Worm (Caenorhabditis elegans): ENCODE data around the gene Y19D2B.2.
"Not testable (repeated sequence)": the region's sequence is repeated elsewhere in the genome, so short reads cannot be mapped to it uniquely, and the experiment has no call there.

Gene Y19D2B.2

DNA sequence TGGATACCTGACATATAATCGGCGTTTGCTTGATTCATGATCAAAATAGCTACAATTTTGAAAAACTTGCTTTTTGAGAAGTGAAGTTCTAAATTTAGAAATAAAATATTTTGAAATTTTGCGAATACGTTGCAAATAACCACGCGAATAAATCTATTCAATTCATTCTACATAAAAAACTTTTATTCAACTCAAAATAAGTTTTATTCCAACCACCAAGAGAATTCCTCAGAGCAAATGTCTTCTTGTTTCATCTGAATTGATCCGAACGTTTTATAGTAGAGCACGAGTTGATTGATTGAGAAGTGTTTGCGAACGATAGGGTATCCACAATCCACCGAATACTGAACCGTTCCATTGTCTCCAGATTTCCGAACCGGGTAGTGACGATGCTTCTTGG is 8.3 kb upstream of the Y19D2B.2 start, which contains the start of gene F44F4.9:
F44F4.9 (minus strand) TSS at position 101 of the 400 bp plus-strand sequence.
- no peak for TF ChIP-seq sea-1 (GFP tag; conservative IDR thresholded peaks at IDR 0.05)
- TF ChIP-seq tbx-11 (GFP tag; IDR thresholded peaks at IDR 0.05) = no peak
- no peak for TF ChIP-seq flt-1 (GFP tag; IDR thresholded peaks at IDR 0.05)
- TF ChIP-seq F13C5.2 (tag; optimal IDR thresholded peaks at IDR 0.05) = no peak
- TF ChIP-seq B0310.2 (tag; optimal IDR thresholded peaks at IDR 0.05) = no peak
- no peak for TF ChIP-seq ets-7 (tag; optimal IDR thresholded peaks at IDR 0.05)
- no peak for TF ChIP-seq pes-1 (GFP tag; IDR thresholded peaks at IDR 0.05)
- TF ChIP-seq aly-1 (tag; optimal IDR thresholded peaks at IDR 0.05) = no peak
- no peak for TF ChIP-seq hnd-1 (tag; optimal IDR thresholded peaks at IDR 0.05)

DNA sequence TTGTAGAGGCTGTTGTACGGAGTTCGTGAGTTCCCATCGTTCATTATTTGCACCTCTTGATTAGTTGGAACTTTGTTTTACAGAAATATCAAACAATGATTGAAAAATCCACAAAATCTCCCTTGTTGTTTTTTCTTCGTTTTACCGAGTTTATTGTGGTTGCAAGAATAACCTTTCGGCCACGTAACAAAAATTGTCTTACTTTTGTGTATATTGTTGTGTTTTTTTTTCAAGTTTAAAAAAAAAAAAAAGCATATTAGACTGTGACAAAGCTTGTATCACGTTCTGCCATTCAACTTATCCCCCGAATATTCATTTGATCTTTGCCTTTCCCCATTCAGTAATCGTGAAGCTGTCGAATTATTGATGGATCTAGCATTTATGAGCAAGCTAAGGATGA is 6.9 kb upstream of the Y19D2B.2 start, which contains the start of gene F44F4.10:
F44F4.10 (minus strand) TSS at position 101 of the 400 bp plus-strand sequence.
- TF ChIP-seq sea-1 (GFP tag; conservative IDR thresholded peaks at IDR 0.05) (no peak), F13C5.2 (tag; optimal IDR thresholded peaks at IDR 0.05) (no peak), B0310.2 (tag; optimal IDR thresholded peaks at IDR 0.05) (no peak), aly-1 (tag; optimal IDR thresholded peaks at IDR 0.05) (no peak), pes-1 (GFP tag; IDR thresholded peaks at IDR 0.05) (no peak), tbx-37 (GFP tag; conservative IDR thresholded peaks at IDR 0.05) (no peak), ceh-13 (GFP tag; optimal IDR thresholded peaks at IDR 0.05) (no peak), scrt-1 (GFP tag; IDR thresholded peaks at IDR 0.05) (no peak), hmg-4 (GFP tag; optimal IDR thresholded peaks at IDR 0.05) (no peak), tra-4 (tag; optimal IDR thresholded peaks at IDR 0.05) (no peak), tbx-11 (GFP tag; IDR thresholded peaks at IDR 0.05) (no peak), ama-1 (optimal IDR thresholded peaks at IDR 0.05) (no peak), hnd-1 (tag; optimal IDR thresholded peaks at IDR 0.05) (no peak), ceh-36 (tag; optimal IDR thresholded peaks at IDR 0.05) (no peak), flt-1 (GFP tag; IDR thresholded peaks at IDR 0.05) (no peak), hmbx-1 (tag; optimal IDR thresholded peaks at IDR 0.05) (no peak)

DNA sequence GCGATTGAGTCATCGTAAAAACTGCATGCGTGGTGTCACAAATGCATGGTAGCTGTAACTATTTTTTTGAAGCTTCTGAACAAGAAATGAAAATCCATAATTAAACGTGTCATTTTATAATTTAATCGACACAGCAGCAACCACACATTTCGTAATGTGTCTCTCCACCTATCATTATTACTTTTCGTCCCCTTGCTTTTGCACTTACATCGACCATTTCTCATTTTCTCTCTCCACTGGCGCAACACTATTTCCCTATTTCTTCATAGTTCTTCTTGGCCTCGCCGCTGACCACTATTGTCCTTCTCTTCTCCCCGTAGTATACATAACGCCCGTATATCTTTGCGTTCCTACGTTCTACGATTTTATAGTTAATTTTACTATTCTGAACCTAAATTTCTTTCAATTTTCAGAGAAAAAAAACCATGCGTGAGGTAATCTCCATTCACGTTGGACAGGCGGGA is 5.7 kb upstream of the Y19D2B.2 start, which contains the start of gene tba-4:
tba-4 (plus strand) TSS at position 414 of the 464 bp plus-strand sequence.
- TF ChIP-seq tbx-11 (GFP tag; IDR thresholded peaks at IDR 0.05) (no peak), ceh-13 (GFP tag; optimal IDR thresholded peaks at IDR 0.05) (no peak), B0310.2 (tag; optimal IDR thresholded peaks at IDR 0.05) (no peak), hnd-1 (tag; optimal IDR thresholded peaks at IDR 0.05) (no peak), hmg-4 (GFP tag; optimal IDR thresholded peaks at IDR 0.05) (no peak), sea-1 (GFP tag; conservative IDR thresholded peaks at IDR 0.05) (no peak), F13C5.2 (tag; optimal IDR thresholded peaks at IDR 0.05) (no peak), flt-1 (GFP tag; IDR thresholded peaks at IDR 0.05) (no peak), pes-1 (GFP tag; IDR thresholded peaks at IDR 0.05) (no peak), aly-1 (tag; optimal IDR thresholded peaks at IDR 0.05) (no peak), hmbx-1 (tag; optimal IDR thresholded peaks at IDR 0.05) (no peak), ets-7 (tag; optimal IDR thresholded peaks at IDR 0.05) (no peak), tbx-37 (GFP tag; conservative IDR thresholded peaks at IDR 0.05) (no peak), ceh-36 (tag; optimal IDR thresholded peaks at IDR 0.05) (no peak), tra-4 (tag; optimal IDR thresholded peaks at IDR 0.05) (no peak), scrt-1 (GFP tag; IDR thresholded peaks at IDR 0.05) (no peak), ama-1 (optimal IDR thresholded peaks at IDR 0.05) (no peak)

DNA sequence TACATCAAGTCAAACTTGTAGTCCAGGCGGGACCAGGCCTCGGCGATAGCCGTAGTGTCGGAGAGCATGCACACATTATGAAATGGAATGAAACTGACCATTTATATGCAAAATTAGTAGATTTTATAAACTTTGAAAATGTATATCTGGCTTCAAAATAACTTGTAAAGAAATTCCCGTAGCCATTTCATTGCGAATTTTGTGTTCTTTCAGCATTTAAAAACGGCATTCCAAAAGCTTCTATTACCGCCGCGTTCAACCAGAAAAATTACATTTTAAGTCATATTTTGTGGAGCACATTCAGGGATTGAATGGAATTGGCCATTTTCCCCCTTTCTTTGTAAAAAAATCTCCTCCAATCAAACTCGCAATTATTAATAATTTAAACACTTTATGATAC is 1.2 kb upstream of the Y19D2B.2 start, which contains the start of gene Y19D2B.1:
Y19D2B.1 (minus strand) TSS at position 101 of the 400 bp plus-strand sequence.
- TF ChIP-seq ceh-13 (GFP tag; optimal IDR thresholded peaks at IDR 0.05); F13C5.2 (tag; optimal IDR thresholded peaks at IDR 0.05); tra-4 (tag; optimal IDR thresholded peaks at IDR 0.05): not testable (repeated sequence)

DNA sequence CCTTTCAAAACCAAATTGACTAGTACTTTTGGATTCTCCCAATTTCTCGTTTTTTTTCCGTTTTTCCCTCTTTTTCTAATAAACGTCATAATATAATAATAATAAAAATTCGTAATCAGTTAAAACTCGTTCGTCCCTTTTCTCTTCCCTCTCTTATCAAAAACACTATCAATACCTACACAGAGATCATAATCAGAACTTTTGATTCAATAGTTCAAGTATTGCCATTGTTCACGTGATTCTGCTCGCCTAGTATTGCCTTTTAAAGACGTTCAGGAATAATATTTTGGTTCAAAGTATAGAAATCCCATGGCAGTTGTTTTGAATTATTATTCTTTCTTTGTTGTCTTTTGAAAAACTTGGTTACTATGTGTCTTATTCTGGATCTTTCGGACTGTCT is 621 bp downstream of the Y19D2B.2 start:
- no peak for TF ChIP-seq hmg-4 (GFP tag; optimal IDR thresholded peaks at IDR 0.05)
- no peak for TF ChIP-seq flt-1 (GFP tag; IDR thresholded peaks at IDR 0.05)
- TF ChIP-seq ets-7 (tag; optimal IDR thresholded peaks at IDR 0.05) = no peak
- TF ChIP-seq sea-1 (GFP tag; conservative IDR thresholded peaks at IDR 0.05) = no peak
- TF ChIP-seq aly-1 (tag; optimal IDR thresholded peaks at IDR 0.05) = no peak
- TF ChIP-seq tbx-11 (GFP tag; IDR thresholded peaks at IDR 0.05) = no peak
- no peak for TF ChIP-seq tra-4 (tag; optimal IDR thresholded peaks at IDR 0.05)
- no peak for TF ChIP-seq hnd-1 (tag; optimal IDR thresholded peaks at IDR 0.05)
- TF ChIP-seq B0310.2 (tag; optimal IDR thresholded peaks at IDR 0.05) = no peak
- no peak for TF ChIP-seq pes-1 (GFP tag; IDR thresholded peaks at IDR 0.05)
- no peak for TF ChIP-seq hmbx-1 (tag; optimal IDR thresholded peaks at IDR 0.05)
- TF ChIP-seq ceh-13 (GFP tag; optimal IDR thresholded peaks at IDR 0.05) = no peak
- TF ChIP-seq F13C5.2 (tag; optimal IDR thresholded peaks at IDR 0.05) = no peak
- no peak for TF ChIP-seq ama-1 (optimal IDR thresholded peaks at IDR 0.05)
- no peak for TF ChIP-seq tbx-37 (GFP tag; conservative IDR thresholded peaks at IDR 0.05)
- TF ChIP-seq scrt-1 (GFP tag; IDR thresholded peaks at IDR 0.05) = no peak
- TF ChIP-seq ceh-36 (tag; optimal IDR thresholded peaks at IDR 0.05) = no peak

DNA sequence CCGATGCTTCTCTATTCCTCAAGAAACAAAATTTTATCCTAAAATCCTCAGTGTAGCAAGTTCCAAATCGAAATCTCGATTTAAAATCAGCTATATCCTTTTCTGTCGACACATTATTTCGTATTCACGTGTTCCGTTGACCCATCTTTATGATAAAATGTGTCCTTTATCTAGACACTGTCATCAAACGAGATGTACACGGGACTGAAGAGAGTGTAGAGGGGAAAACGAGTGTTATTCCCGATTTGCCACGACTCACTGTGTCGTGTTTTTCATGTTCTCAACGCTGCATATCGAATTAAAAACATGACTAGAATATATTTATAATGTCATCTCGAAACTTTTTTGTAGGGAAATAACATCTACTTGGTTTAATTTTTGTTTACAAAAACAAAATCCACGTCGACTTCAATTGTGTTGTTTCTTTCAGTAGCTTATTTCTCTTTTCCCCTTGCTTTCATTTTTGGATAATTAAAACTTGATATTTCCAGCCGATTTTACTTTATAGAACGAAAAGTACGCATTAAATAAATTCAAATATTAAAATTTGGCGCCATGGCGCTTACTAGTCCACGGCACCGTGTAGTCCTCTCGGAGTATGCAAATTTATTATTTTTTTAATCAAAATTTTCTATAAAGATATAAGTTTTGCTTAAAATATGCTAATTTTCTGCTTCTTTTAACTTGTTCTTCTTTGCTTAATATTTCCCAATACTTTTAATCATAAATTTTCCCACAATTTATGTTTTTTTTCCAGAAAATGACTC is 1.9 kb downstream of the Y19D2B.2 start, which contains the start of gene metr-1:
metr-1 (plus strand) TSS at position 758 of the 767 bp plus-strand sequence.
- TF ChIP-seq hnd-1 (tag; optimal IDR thresholded peaks at IDR 0.05) (no peak), hmbx-1 (tag; optimal IDR thresholded peaks at IDR 0.05) (no peak), hmg-4 (GFP tag; optimal IDR thresholded peaks at IDR 0.05) (no peak), pes-1 (GFP tag; IDR thresholded peaks at IDR 0.05) (no peak), sea-1 (GFP tag; conservative IDR thresholded peaks at IDR 0.05) (no peak), ceh-36 (tag; optimal IDR thresholded peaks at IDR 0.05) (no peak)
